Fruit fly (Drosophila melanogaster) whole organism, wandering third instar larva: ENCODE data around the gene CG34398.

Source experiments
- Abd-B ChIP-seq: fragments of >200 bp; optimal IDR thresholded peaks from 2 replicates; lab custom pipeline; 2017; ENCODE audit warnings: missing biosample characterization, missing genetic modification characterization
- CG32264 ChIP-seq: fragments of 200-800 bp; sonication (Bioruptor generic); optimal IDR thresholded peaks from 2 replicates; lab custom pipeline; 2016; ENCODE audit warnings: missing biosample characterization, missing genetic modification characterization
- CG9705 ChIP-seq: fragments of 200-800 bp; sonication (Bioruptor generic); optimal IDR thresholded peaks from 2 replicates; lab custom pipeline; 2018; ENCODE audit warnings: missing biosample characterization, mild to moderate bottlenecking, missing genetic modification characterization
- CrebA ChIP-seq: fragments of 200-800 bp; sonication (Bioruptor generic); optimal IDR thresholded peaks from 2 replicates; lab custom pipeline; 2016; ENCODE audit warnings: missing biosample characterization, mild to moderate bottlenecking, missing genetic modification characterization, borderline replicate concordance
- Dfd ChIP-seq: fragments of >200 bp; optimal IDR thresholded peaks from 2 replicates; lab custom pipeline; 2017; ENCODE audit warnings: missing biosample characterization, missing genetic modification characterization
- Dif ChIP-seq: fragments of 200-275, 200-300 bp; sonication (Bioruptor generic); optimal IDR thresholded peaks from 2 replicates; lab custom pipeline; 2018; ENCODE audit warnings: missing biosample characterization, missing genetic modification characterization; ENCODE audit not compliant: partially characterized antibody
- GATAd ChIP-seq: sonication (Bioruptor generic); optimal IDR thresholded peaks from 2 replicates; lab custom pipeline; 2016; ENCODE audit warnings: missing biosample characterization, missing genetic modification characterization
- HLH106 ChIP-seq: fragments of 200-800 bp; optimal IDR thresholded peaks from 3 replicates; lab custom pipeline; 2019; ENCODE audit warnings: missing biosample characterization, mild to moderate bottlenecking, missing genetic modification characterization, moderate library complexity
- Hnf4 ChIP-seq: fragments of 200-800 bp; sonication (Bioruptor generic); optimal IDR thresholded peaks from 2 replicates; lab custom pipeline; 2016; ENCODE audit warnings: missing biosample characterization, mild to moderate bottlenecking, missing genetic modification characterization
- Hr78 ChIP-seq: fragments of >200 bp; optimal IDR thresholded peaks from 2 replicates; lab custom pipeline; 2017; ENCODE audit warnings: missing biosample characterization, missing genetic modification characterization
- Hr83 ChIP-seq: fragments of 200-300 bp; sonication (Bioruptor generic); optimal IDR thresholded peaks from 2 replicates; lab custom pipeline; 2016; ENCODE audit warnings: missing biosample characterization, mild to moderate bottlenecking, missing genetic modification characterization, moderate library complexity; ENCODE audit not compliant: poor library complexity, severe bottlenecking
- Jra ChIP-seq: sonication (Bioruptor generic); optimal IDR thresholded peaks from 2 replicates; lab custom pipeline; 2016; ENCODE audit warnings: missing biosample characterization, missing genetic modification characterization
- Mio ChIP-seq: sonication (Bioruptor generic); optimal IDR thresholded peaks from 2 replicates; lab custom pipeline; 2016; ENCODE audit warnings: missing biosample characterization, missing genetic modification characterization
- Myc ChIP-seq: fragments of >200 bp; optimal IDR thresholded peaks from 2 replicates; lab custom pipeline; 2017
- N ChIP-seq: fragments of >200 bp; optimal IDR thresholded peaks from 2 replicates; lab custom pipeline; 2018; ENCODE audit warnings: missing biosample characterization, missing external identifiers, missing genetic modification characterization
- OdsH ChIP-seq: fragments of 200-800 bp; sonication (Bioruptor generic); optimal IDR thresholded peaks from 2 replicates; lab custom pipeline; 2016; ENCODE audit warnings: missing biosample characterization, mild to moderate bottlenecking, missing genetic modification characterization
- Rel ChIP-seq, 2 experiments: fragments of 200-800 bp; sonication (Bioruptor generic) in 1 of 2; optimal IDR thresholded peaks; 2 replicates in 1 of 2; 3 replicates in 1 of 2; lab custom pipeline; 2016 to 2019; ENCODE audit warnings: mild to moderate bottlenecking in 2 of 2, missing biosample characterization in 2 of 2, missing genetic modification characterization in 2 of 2, moderate library complexity in 1 of 2
- Sp1 ChIP-seq: fragments of 200-800 bp; sonication (Bioruptor generic); optimal IDR thresholded peaks from 3 replicates; lab custom pipeline; 2019; ENCODE audit warnings: missing biosample characterization, mild to moderate bottlenecking, missing genetic modification characterization, moderate library complexity
- Vsx2 ChIP-seq: fragments of 200-300, 225-300 bp; sonication (Bioruptor generic); optimal IDR thresholded peaks from 2 replicates; lab custom pipeline; 2018; ENCODE audit warnings: missing biosample characterization, missing genetic modification characterization; ENCODE audit not compliant: partially characterized antibody
- br ChIP-seq: fragments of 200-800 bp; sonication (Bioruptor generic); optimal IDR thresholded peaks from 2 replicates; lab custom pipeline; 2016; ENCODE audit warnings: missing biosample characterization, missing genetic modification characterization
- brk ChIP-seq: fragments of 200-800 bp; sonication (Bioruptor generic); optimal IDR thresholded peaks from 2 replicates; lab custom pipeline; 2016; ENCODE audit warnings: missing biosample characterization, mild to moderate bottlenecking, missing genetic modification characterization
- dl ChIP-seq, 2 experiments: fragments of 175-275, 200-275 bp in 1 of 2; fragments of 200-275 bp in 1 of 2; sonication (Bioruptor generic); optimal IDR thresholded peaks; lab custom pipeline; 2018; ENCODE audit warnings: mild to moderate bottlenecking in 2 of 2, missing biosample characterization in 2 of 2, missing genetic modification characterization in 2 of 2, moderate library complexity in 2 of 2; ENCODE audit not compliant: partially characterized antibody in 2 of 2, insufficient read depth in 1 of 2
- dmrt93B ChIP-seq: fragments of 200-800 bp; sonication (Bioruptor generic); optimal IDR thresholded peaks from 2 replicates; lab custom pipeline; 2018; ENCODE audit warnings: missing biosample characterization, mild to moderate bottlenecking, missing genetic modification characterization
- dsf ChIP-seq: sonication (Bioruptor generic); optimal IDR thresholded peaks from 2 replicates; lab custom pipeline; 2016; ENCODE audit warnings: missing biosample characterization, missing genetic modification characterization, borderline replicate concordance
- ey ChIP-seq: fragments of 200-800 bp; sonication (Bioruptor generic); optimal IDR thresholded peaks from 2 replicates; lab custom pipeline; 2016; ENCODE audit warnings: missing biosample characterization, missing genetic modification characterization
- foxo ChIP-seq, 2 experiments: fragments of 200-800 bp; sonication (Bioruptor generic); optimal IDR thresholded peaks; 2 replicates in 1 of 2; 3 replicates in 1 of 2; lab custom pipeline; 2016 to 2017; ENCODE audit warnings: missing biosample characterization in 2 of 2, missing genetic modification characterization in 2 of 2
- fru ChIP-seq: fragments of 200-800 bp; sonication (Bioruptor generic); optimal IDR thresholded peaks from 3 replicates; lab custom pipeline; 2016; ENCODE audit warnings: missing biosample characterization, mild to moderate bottlenecking, missing genetic modification characterization
- h ChIP-seq: fragments of 200-800 bp; sonication (Bioruptor generic); optimal IDR thresholded peaks from 3 replicates; lab custom pipeline; 2016; ENCODE audit warnings: missing biosample characterization, mild to moderate bottlenecking, missing genetic modification characterization
- jim ChIP-seq: fragments of 175-275, 200-325 bp; sonication (Bioruptor generic); optimal IDR thresholded peaks from 2 replicates; lab custom pipeline; 2016; ENCODE audit warnings: missing biosample characterization, mild to moderate bottlenecking, missing genetic modification characterization
- lola ChIP-seq: fragments of >200 bp; optimal IDR thresholded peaks from 2 replicates; lab custom pipeline; 2017; ENCODE audit warnings: missing biosample characterization, missing genetic modification characterization
- pan ChIP-seq: fragments of >200 bp; optimal IDR thresholded peaks from 2 replicates; lab custom pipeline; 2017
- psq ChIP-seq: fragments of 200-800 bp; sonication (Bioruptor generic); optimal IDR thresholded peaks from 3 replicates; lab custom pipeline; 2017; ENCODE audit warnings: missing biosample characterization, mild to moderate bottlenecking, missing genetic modification characterization, moderate library complexity
- rgr ChIP-seq: fragments of 200-800 bp; sonication (Bioruptor generic); optimal IDR thresholded peaks from 3 replicates; lab custom pipeline; 2016; ENCODE audit warnings: missing biosample characterization, mild to moderate bottlenecking, missing genetic modification characterization
- sage ChIP-seq: fragments of 200-800 bp; sonication (Bioruptor generic); optimal IDR thresholded peaks from 2 replicates; lab custom pipeline; 2016; ENCODE audit warnings: missing biosample characterization, mild to moderate bottlenecking, missing genetic modification characterization
- sv ChIP-seq: fragments of 200-800 bp; sonication (Bioruptor generic); optimal IDR thresholded peaks from 3 replicates; lab custom pipeline; 2016; ENCODE audit warnings: missing biosample characterization, missing genetic modification characterization
- tai ChIP-seq: sonication (Bioruptor generic); optimal IDR thresholded peaks from 2 replicates; lab custom pipeline; 2016; ENCODE audit warnings: missing biosample characterization, missing genetic modification characterization
- usp ChIP-seq: fragments of >200 bp; optimal IDR thresholded peaks from 2 replicates; lab custom pipeline; 2017; ENCODE audit warnings: missing biosample characterization, missing genetic modification characterization
- woc ChIP-seq: sonication (Bioruptor generic); optimal IDR thresholded peaks from 2 replicates; lab custom pipeline; 2016; ENCODE audit warnings: missing biosample characterization, mild to moderate bottlenecking, missing genetic modification characterization

Gene CG34398

dm6 chr2L:8860767-8861166 lies 37.8 kb upstream of the CG34398 start:
- TF ChIP-seq CrebA (GFP tag; lab: Kevin White, UChicago) (no peak), OdsH (GFP tag; lab: Kevin White, UChicago) (peak; percentile 37), br (peak; percentile 13), Sp1 (peak; percentile 50), fru (GFP tag; lab: Kevin White, UChicago) (peak; percentile 49), lola (GFP tag; lab: Kevin White, UChicago) (no peak), foxo (GFP tag; optimal IDR thresholded peaks at IDR 0.05; lab: Kevin White, UChicago) (peak in 1 of 2 experiments; percentile 70), GATAd (GFP tag; lab: Kevin White, UChicago) (no peak), Hr83 (GFP tag; lab: Kevin White, UChicago) (no peak), psq (GFP tag; lab: Kevin White, UChicago) (peak; percentile 34), brk (no peak), Dif (GFP tag; lab: Kevin White, UChicago) (no peak), rgr (peak; percentile 44), pan (lab: Kevin White, UChicago) (no peak), h (GFP tag; lab: Kevin White, UChicago) (peak; percentile 63), Jra (GFP tag; lab: Kevin White, UChicago) (no peak), Dfd (no peak), usp (no peak), sage (GFP tag; lab: Kevin White, UChicago) (no peak), Rel (GFP tag; optimal IDR thresholded peaks at IDR 0.05; lab: Kevin White, UChicago) (no peak), Rel (tag; optimal IDR thresholded peaks at IDR 0.05; lab: Kevin White, UChicago) (no peak), Hr78 (GFP tag; lab: Kevin White, UChicago) (no peak), ey (GFP tag; lab: Kevin White, UChicago) (peak; percentile 45), tai (GFP tag; lab: Kevin White, UChicago) (no peak), jim (GFP tag; lab: Kevin White, UChicago) (no peak), dl (GFP tag; optimal IDR thresholded peaks at IDR 0.05; lab: Kevin White, UChicago; ENCODE audit: insufficient read depth in 1 of 2, partially characterized antibody in 2 of 2) (no peak), Mio (GFP tag; lab: Kevin White, UChicago) (no peak), dmrt93B (GFP tag; lab: Kevin White, UChicago) (peak; percentile 28), Myc (lab: Kevin White, UChicago) (no peak), CG9705 (GFP tag; lab: Kevin White, UChicago) (peak; percentile 28), HLH106 (peak; percentile 68), dsf (GFP tag; lab: Kevin White, UChicago) (no peak), CG32264 (no peak), sv (GFP tag; lab: Kevin White, UChicago) (no peak), woc (GFP tag; lab: Kevin White, UChicago) (no peak), N (no peak), Abd-B (GFP tag; lab: Kevin White, UChicago) (no peak), Hnf4 (GFP tag; lab: Kevin White, UChicago) (no peak), Vsx2 (no peak)

DNA sequence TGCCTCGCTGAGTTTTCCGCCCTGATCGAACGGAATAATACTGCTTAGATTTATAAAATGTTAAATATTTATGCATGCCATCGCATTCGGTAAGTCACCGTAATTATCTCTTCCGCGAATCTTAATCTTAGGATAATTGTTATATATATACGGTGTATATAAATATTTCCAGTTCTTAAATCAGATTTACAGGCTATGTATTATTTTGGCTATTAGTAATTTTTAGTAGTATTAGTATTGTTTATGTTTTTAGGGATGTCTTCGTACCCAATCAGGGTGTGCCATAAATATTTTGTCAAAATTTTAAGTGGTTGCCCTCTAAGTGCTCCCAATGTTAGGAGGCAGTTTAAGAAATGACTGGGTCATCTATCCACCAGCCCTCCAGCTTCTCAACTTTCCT lies 36.1 kb upstream of the CG34398 start, which contains the start of gene CG32986:
TSS of gene CG32986 (plus strand) at position 301 of the 400 bp plus-strand sequence.
- TF ChIP-seq Rel (GFP tag; optimal IDR thresholded peaks at IDR 0.05; lab: Kevin White, UChicago) = no peak
- no peak for TF ChIP-seq Rel (tag; optimal IDR thresholded peaks at IDR 0.05; lab: Kevin White, UChicago)
- TF ChIP-seq CG9705 (GFP tag; lab: Kevin White, UChicago) = no peak
- no peak for TF ChIP-seq br
- no peak for TF ChIP-seq tai (GFP tag; lab: Kevin White, UChicago)
- no peak for TF ChIP-seq ey (GFP tag; lab: Kevin White, UChicago)
- TF ChIP-seq OdsH (GFP tag; lab: Kevin White, UChicago) = no peak
- TF ChIP-seq foxo (GFP tag; optimal IDR thresholded peaks at IDR 0.05; lab: Kevin White, UChicago) = no peak
- no peak for TF ChIP-seq Myc (lab: Kevin White, UChicago)
- TF ChIP-seq jim (GFP tag; lab: Kevin White, UChicago) = no peak
- TF ChIP-seq sage (GFP tag; lab: Kevin White, UChicago) = no peak
- TF ChIP-seq Hr78 (GFP tag; lab: Kevin White, UChicago) = no peak
- no peak for TF ChIP-seq dsf (GFP tag; lab: Kevin White, UChicago)
- TF ChIP-seq GATAd (GFP tag; lab: Kevin White, UChicago) = no peak
- no peak for TF ChIP-seq N
- no peak for TF ChIP-seq usp
